Worm (Caenorhabditis elegans): ENCODE data around the gene srd-9.

srd-9 gene

ce11 chrV:5358772-5359171 lies 7.2 kb downstream of the srd-9 start, which contains the start of gene nhr-216:
Gene nhr-216 (minus strand): TSS chrV:5358872.
- TF ChIP-seq tab-1 (GFP tag; IDR thresholded peaks at IDR 0.05) (no peak), ztf-29 (GFP tag; IDR thresholded peaks at IDR 0.05) (no peak), T22C8.4 (GFP tag; IDR thresholded peaks at IDR 0.05) (no peak), flt-1 (GFP tag; IDR thresholded peaks at IDR 0.05) (no peak), klf-2 (GFP tag; conservative IDR thresholded peaks at IDR 0.05) (no peak), ztf-23 (GFP tag; IDR thresholded peaks at IDR 0.05) (no peak), med-1 (GFP tag; optimal IDR thresholded peaks at IDR 0.05; ENCODE audit: insufficient read depth) (no peak), ref-1 (GFP tag; conservative IDR thresholded peaks at IDR 0.05) (no peak)

ce11 chrV:5362220-5362619 lies 10.6 kb downstream of the srd-9 start:
- TF ChIP-seq ztf-23 (GFP tag; IDR thresholded peaks at IDR 0.05) (no peak), flt-1 (GFP tag; IDR thresholded peaks at IDR 0.05) (no peak), ztf-29 (GFP tag; IDR thresholded peaks at IDR 0.05) (no peak), med-1 (GFP tag; optimal IDR thresholded peaks at IDR 0.05; ENCODE audit: insufficient read depth) (no peak), klf-2 (GFP tag; conservative IDR thresholded peaks at IDR 0.05) (no peak), cog-1 (tag; optimal IDR thresholded peaks at IDR 0.05) (no peak), ref-1 (GFP tag; conservative IDR thresholded peaks at IDR 0.05) (no peak), tab-1 (GFP tag; IDR thresholded peaks at IDR 0.05) (no peak), T22C8.4 (GFP tag; IDR thresholded peaks at IDR 0.05) (no peak)

- TF ChIP-seq tab-1 (GFP tag; IDR thresholded peaks at IDR 0.05): no peak
- TF ChIP-seq ztf-29 (GFP tag; IDR thresholded peaks at IDR 0.05): no peak
- no peak for TF ChIP-seq cog-1 (tag; optimal IDR thresholded peaks at IDR 0.05)
- no peak for TF ChIP-seq ztf-23 (GFP tag; IDR thresholded peaks at IDR 0.05)
- no peak for TF ChIP-seq med-1 (GFP tag; optimal IDR thresholded peaks at IDR 0.05; ENCODE audit: insufficient read depth)
- TF ChIP-seq flt-1 (GFP tag; IDR thresholded peaks at IDR 0.05): no peak
Observed at ce11 chrV:5364863-5365262, 13.3 kb downstream of the srd-9 start, which contains the start of gene T09D3.8. Gene T09D3.8 (plus strand): TSS chrV:5365163.

- TF ChIP-seq flt-1 (GFP tag; IDR thresholded peaks at IDR 0.05): no peak
- TF ChIP-seq tab-1 (GFP tag; IDR thresholded peaks at IDR 0.05): no peak
- no peak for TF ChIP-seq ref-1 (GFP tag; conservative IDR thresholded peaks at IDR 0.05)
- TF ChIP-seq ztf-23 (GFP tag; IDR thresholded peaks at IDR 0.05): no peak
- TF ChIP-seq med-1 (GFP tag; optimal IDR thresholded peaks at IDR 0.05; ENCODE audit: insufficient read depth): no peak
- TF ChIP-seq T22C8.4 (GFP tag; IDR thresholded peaks at IDR 0.05): no peak
- TF ChIP-seq cog-1 (tag; optimal IDR thresholded peaks at IDR 0.05): no peak
- no peak for TF ChIP-seq klf-2 (GFP tag; conservative IDR thresholded peaks at IDR 0.05)
- TF ChIP-seq ztf-29 (GFP tag; IDR thresholded peaks at IDR 0.05): no peak
Observed at ce11 chrV:5368792-5369191, 17.2 kb downstream of the srd-9 start, which contains the start of gene T09D3.9. Gene T09D3.9 (minus strand): TSS chrV:5368892.

- no peak for TF ChIP-seq cog-1 (tag; optimal IDR thresholded peaks at IDR 0.05)
- TF ChIP-seq med-1 (GFP tag; optimal IDR thresholded peaks at IDR 0.05; ENCODE audit: insufficient read depth): no peak
- TF ChIP-seq ref-1 (GFP tag; conservative IDR thresholded peaks at IDR 0.05): no peak
Observed at ce11 chrV:5372118-5372517, 20.5 kb downstream of the srd-9 start, which contains the start of gene C35A11.3. Gene C35A11.3 (plus strand): TSS chrV:5372418.

ce11 chrV:5385914-5386493 lies 34.4 kb downstream of the srd-9 start, which contains the start of gene C35A11.2:
Gene C35A11.2 (plus strand): TSS chrV:5386299.
- TF ChIP-seq ref-1 (GFP tag; conservative IDR thresholded peaks at IDR 0.05) (no peak), flt-1 (GFP tag; IDR thresholded peaks at IDR 0.05) (no peak), med-1 (GFP tag; optimal IDR thresholded peaks at IDR 0.05; ENCODE audit: insufficient read depth) (no peak), ztf-29 (GFP tag; IDR thresholded peaks at IDR 0.05) (no peak), klf-2 (GFP tag; conservative IDR thresholded peaks at IDR 0.05) (no peak), tab-1 (GFP tag; IDR thresholded peaks at IDR 0.05) (no peak), cog-1 (tag; optimal IDR thresholded peaks at IDR 0.05) (no peak), ztf-23 (GFP tag; IDR thresholded peaks at IDR 0.05) (no peak), T22C8.4 (GFP tag; IDR thresholded peaks at IDR 0.05) (no peak)

ce11 chrV:5392993-5393628 lies 41.5 kb downstream of the srd-9 start, which contains the start of gene C35A11.4:
Gene C35A11.4 (minus strand): TSS chrV:5393148.
- TF ChIP-seq cog-1 (tag; optimal IDR thresholded peaks at IDR 0.05) (no peak), med-1 (GFP tag; optimal IDR thresholded peaks at IDR 0.05; ENCODE audit: insufficient read depth) (no peak), ztf-29 (GFP tag; IDR thresholded peaks at IDR 0.05) (no peak), klf-2 (GFP tag; conservative IDR thresholded peaks at IDR 0.05) (no peak), T22C8.4 (GFP tag; IDR thresholded peaks at IDR 0.05) (no peak), flt-1 (GFP tag; IDR thresholded peaks at IDR 0.05) (no peak), ztf-23 (GFP tag; IDR thresholded peaks at IDR 0.05) (no peak), tab-1 (GFP tag; IDR thresholded peaks at IDR 0.05) (no peak), ref-1 (GFP tag; conservative IDR thresholded peaks at IDR 0.05) (no peak)
